Fruit fly (Drosophila melanogaster) whole organism, wandering third instar larva: ENCODE measurements around the gene CG45075.

Experiments used
- Abd-B ChIP-seq: fragments of >200 bp; optimal IDR thresholded peaks from 2 replicates; lab custom pipeline; 2017; ENCODE audit warnings: missing biosample characterization, missing genetic modification characterization
- HLH106 ChIP-seq: fragments of 200-800 bp; optimal IDR thresholded peaks from 3 replicates; lab custom pipeline; 2019; ENCODE audit warnings: missing biosample characterization, mild to moderate bottlenecking, missing genetic modification characterization, moderate library complexity
- Hnf4 ChIP-seq: fragments of 200-800 bp; sonication (Bioruptor generic); optimal IDR thresholded peaks from 2 replicates; lab custom pipeline; 2016; ENCODE audit warnings: missing biosample characterization, mild to moderate bottlenecking, missing genetic modification characterization
- Jra ChIP-seq: sonication (Bioruptor generic); optimal IDR thresholded peaks from 2 replicates; lab custom pipeline; 2016; ENCODE audit warnings: missing biosample characterization, missing genetic modification characterization
- OdsH ChIP-seq: fragments of 200-800 bp; sonication (Bioruptor generic); optimal IDR thresholded peaks from 2 replicates; lab custom pipeline; 2016; ENCODE audit warnings: missing biosample characterization, mild to moderate bottlenecking, missing genetic modification characterization
- Vsx2 ChIP-seq: fragments of 200-300, 225-300 bp; sonication (Bioruptor generic); optimal IDR thresholded peaks from 2 replicates; lab custom pipeline; 2018; ENCODE audit warnings: missing biosample characterization, missing genetic modification characterization; ENCODE audit not compliant: partially characterized antibody
- br ChIP-seq: fragments of 200-800 bp; sonication (Bioruptor generic); optimal IDR thresholded peaks from 2 replicates; lab custom pipeline; 2016; ENCODE audit warnings: missing biosample characterization, missing genetic modification characterization
- foxo ChIP-seq, 2 experiments: fragments of 200-800 bp; sonication (Bioruptor generic); optimal IDR thresholded peaks; 2 replicates in 1 of 2; 3 replicates in 1 of 2; lab custom pipeline; 2016 to 2017; ENCODE audit warnings: missing biosample characterization in 2 of 2, missing genetic modification characterization in 2 of 2
- fru ChIP-seq: fragments of 200-800 bp; sonication (Bioruptor generic); optimal IDR thresholded peaks from 3 replicates; lab custom pipeline; 2016; ENCODE audit warnings: missing biosample characterization, mild to moderate bottlenecking, missing genetic modification characterization
- h ChIP-seq: fragments of 200-800 bp; sonication (Bioruptor generic); optimal IDR thresholded peaks from 3 replicates; lab custom pipeline; 2016; ENCODE audit warnings: missing biosample characterization, mild to moderate bottlenecking, missing genetic modification characterization
- jim ChIP-seq: fragments of 175-275, 200-325 bp; sonication (Bioruptor generic); optimal IDR thresholded peaks from 2 replicates; lab custom pipeline; 2016; ENCODE audit warnings: missing biosample characterization, mild to moderate bottlenecking, missing genetic modification characterization
- lola ChIP-seq: fragments of >200 bp; optimal IDR thresholded peaks from 2 replicates; lab custom pipeline; 2017; ENCODE audit warnings: missing biosample characterization, missing genetic modification characterization
- pan ChIP-seq: fragments of >200 bp; optimal IDR thresholded peaks from 2 replicates; lab custom pipeline; 2017
- rgr ChIP-seq: fragments of 200-800 bp; sonication (Bioruptor generic); optimal IDR thresholded peaks from 3 replicates; lab custom pipeline; 2016; ENCODE audit warnings: missing biosample characterization, mild to moderate bottlenecking, missing genetic modification characterization

DNA sequence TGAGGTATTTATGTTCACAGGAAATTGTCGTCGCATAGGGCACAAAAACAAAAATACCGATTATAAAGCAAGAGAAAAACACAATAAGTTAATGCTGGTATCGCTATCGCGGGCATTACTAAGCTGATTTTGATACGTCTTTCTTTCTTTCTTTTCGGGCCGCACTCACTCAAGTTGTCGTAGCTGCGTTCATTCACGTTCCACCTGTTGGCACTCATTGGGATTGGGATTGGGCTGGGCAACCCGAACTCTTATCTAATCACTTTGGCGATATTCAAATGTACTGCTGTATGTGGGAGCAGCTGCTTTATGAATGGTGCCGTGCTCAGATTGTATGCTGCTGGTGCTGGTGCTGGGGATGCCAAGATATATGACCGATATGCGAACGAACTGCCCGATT, 6.5 kb upstream of the CG45075 start:
- no peak for TF ChIP-seq foxo (GFP tag; optimal IDR thresholded peaks at IDR 0.05; lab: Kevin White, UChicago)
- TF ChIP-seq jim (GFP tag; lab: Kevin White, UChicago), result no peak
- no peak for TF ChIP-seq OdsH (GFP tag; lab: Kevin White, UChicago)
- no peak for TF ChIP-seq pan (lab: Kevin White, UChicago)
- no peak for TF ChIP-seq lola
- no peak for TF ChIP-seq Vsx2 (GFP tag; lab: Kevin White, UChicago)
- TF ChIP-seq h, result peak; percentile 9
- TF ChIP-seq HLH106 (tag; lab: Kevin White, UChicago), result no peak
- no peak for TF ChIP-seq br (GFP tag; lab: Kevin White, UChicago)
- TF ChIP-seq Abd-B (GFP tag; lab: Kevin White, UChicago), result no peak
- TF ChIP-seq Hnf4 (GFP tag; lab: Kevin White, UChicago), result no peak
- TF ChIP-seq rgr, result no peak
- no peak for TF ChIP-seq fru (GFP tag; lab: Kevin White, UChicago)
- no peak for TF ChIP-seq Jra (GFP tag; lab: Kevin White, UChicago)
